Worm (Caenorhabditis elegans) whole organism, L3 larva: ENCODE results near the gene polk-1.

Experiments
- aly-2 ChIP-seq: fragments of 150-350 bp; optimal IDR thresholded peaks from 2 replicates; lab custom pipeline; 2014; ENCODE audit warnings: missing biosample characterization, missing genetic modification characterization
- egl-27 ChIP-seq: sonication (generic microtip); optimal IDR thresholded peaks from 4 replicates; lab custom pipeline; 2017; ENCODE audit warnings: missing biosample characterization, missing genetic modification reagents, missing genetic modification characterization
- elt-3 ChIP-seq, 3 experiments: fragments of 150-350 bp in 1 of 3; sonication (generic microtip) in 2 of 3; optimal IDR thresholded peaks; 2 replicates in 2 of 3; 4 replicates in 1 of 3; lab custom pipeline; 2014 to 2017; ENCODE audit warnings: missing biosample characterization in 3 of 3, missing genetic modification characterization in 3 of 3
- jun-1 ChIP-seq: fragments of 150-350 bp; optimal IDR thresholded peaks from 2 replicates; lab custom pipeline; 2014; ENCODE audit warnings: missing biosample characterization, missing genetic modification reagents, missing genetic modification characterization
- mdl-1 ChIP-seq: fragments of 150-350 bp; optimal IDR thresholded peaks from 2 replicates; lab custom pipeline; 2014; ENCODE audit warnings: missing biosample characterization, missing genetic modification characterization
- nhr-11 ChIP-seq: fragments of 150-350 bp; optimal IDR thresholded peaks from 2 replicates; lab custom pipeline; 2014; ENCODE audit warnings: missing biosample characterization, missing genetic modification characterization
- nhr-25 ChIP-seq: sonication (generic microtip); optimal IDR thresholded peaks from 2 replicates; lab custom pipeline; 2017; ENCODE audit warnings: missing biosample characterization, missing genetic modification characterization
- nhr-77 ChIP-seq: fragments of 150-350 bp; optimal IDR thresholded peaks from 2 replicates; lab custom pipeline; 2014; ENCODE audit warnings: missing biosample characterization, missing genetic modification characterization
- pqm-1 ChIP-seq: fragments of 150-350 bp; optimal IDR thresholded peaks from 2 replicates; lab custom pipeline; 2017; ENCODE audit warnings: missing biosample characterization, missing genetic modification characterization, inconsistent platforms
- snpc-4 ChIP-seq: fragments of 150-350 bp; optimal IDR thresholded peaks from 2 replicates; lab custom pipeline; 2014; ENCODE audit warnings: missing biosample characterization, missing genetic modification characterization
- ztf-11 ChIP-seq: fragments of 150-350 bp; optimal IDR thresholded peaks from 2 replicates; lab custom pipeline; 2014; ENCODE audit warnings: missing biosample characterization, missing genetic modification characterization

- TF ChIP-seq nhr-11 (tag; lab: Kevin White, UChicago) (no peak), egl-27 (no peak), elt-3 (tag; optimal IDR thresholded peaks at IDR 0.05; lab: Kevin White, UChicago) (no peak), nhr-25 (tag; lab: Kevin White, UChicago) (no peak), jun-1 (tag; lab: Kevin White, UChicago) (no peak), mdl-1 (no peak), snpc-4 (tag; lab: Kevin White, UChicago) (no peak), nhr-77 (no peak), ztf-11 (tag; lab: Kevin White, UChicago) (no peak), pqm-1 (tag; lab: Kevin White, UChicago) (no peak), aly-2 (no peak)
Observed at ce11 chrIII:8621982-8622381, 6.4 kb downstream of the polk-1 start.
